Fruit fly (Drosophila melanogaster): ENCODE data around the gene Daxx.

- no peak for TF ChIP-seq CG8478 (optimal IDR thresholded peaks at IDR 0.05)
- TF ChIP-seq pan (optimal IDR thresholded peaks at IDR 0.05), result no peak
- no peak for TF ChIP-seq psq (optimal IDR thresholded peaks at IDR 0.05)
Observed at dm6 chr2L:6531985-6532699, 51.4 kb downstream of the Daxx start.
